Worm (Caenorhabditis elegans): ENCODE data around the gene ZK757.10.
"Not testable (repeated sequence)": the region's sequence is repeated elsewhere in the genome, so short reads cannot be mapped to it uniquely, and the experiment has no call there.

ZK757.10 gene

DNA sequence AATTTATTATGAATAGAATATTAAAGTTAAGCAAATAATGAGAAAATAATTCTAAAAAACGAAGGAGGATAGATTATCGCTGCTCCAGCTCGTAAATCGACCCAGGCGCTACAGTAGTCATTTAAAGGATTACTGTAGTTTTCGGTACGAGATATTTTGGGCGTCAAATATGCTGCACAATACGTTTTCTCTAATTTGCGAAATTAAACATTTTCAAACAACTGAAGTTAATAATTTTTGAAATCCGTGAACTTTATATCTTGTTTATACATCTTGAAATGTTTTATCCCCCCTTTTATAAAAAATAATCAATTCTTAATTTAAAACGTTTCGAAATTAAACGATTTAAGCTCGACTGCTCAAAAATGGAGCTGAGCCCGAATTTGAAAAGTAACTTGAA, 31.0 kb upstream of the ZK757.10 start, which contains the start of gene K11H3.2:
Gene K11H3.2, plus strand, starts transcription at position 301 of the 400 bp plus-strand sequence.
- TF ChIP-seq spr-3 (GFP tag; optimal IDR thresholded peaks at IDR 0.05) (no peak), ceh-28 (tag; optimal IDR thresholded peaks at IDR 0.05) (no peak), Y105C5A.15 (GFP tag; IDR thresholded peaks at IDR 0.05) (no peak), nhr-11 (tag; optimal IDR thresholded peaks at IDR 0.05) (no peak)

DNA sequence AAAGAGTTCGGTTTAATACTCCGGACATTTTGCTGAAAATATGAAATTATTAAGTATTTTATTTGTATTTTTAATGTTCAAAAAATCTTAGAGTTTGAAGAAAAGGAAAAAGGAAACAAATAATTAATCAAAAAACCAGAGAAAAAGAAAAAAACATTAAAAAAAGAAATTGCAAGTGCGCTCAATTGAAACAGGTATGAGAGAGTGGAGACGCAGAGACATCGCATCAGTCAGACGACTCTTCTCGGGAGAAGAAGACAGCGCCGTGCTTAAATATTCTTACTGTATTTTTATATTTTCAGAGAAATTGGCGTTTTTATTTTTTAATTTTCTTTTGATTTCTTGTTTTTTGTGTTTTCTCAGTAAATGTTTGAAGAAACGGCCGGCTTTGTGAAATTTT, 29.0 kb upstream of the ZK757.10 start, which contains the start of gene mrpl-36:
Gene mrpl-36, minus strand, starts transcription at position 34 of the 400 bp plus-strand sequence.
- TF ChIP-seq F26F4.8 (GFP tag; conservative IDR thresholded peaks at IDR 0.05) (no peak), lsy-2 (tag; optimal IDR thresholded peaks at IDR 0.05) (peak in 1 of 2 experiments; percentile 74), hlh-30 (tag; optimal IDR thresholded peaks at IDR 0.05; ENCODE audit: insufficient read depth) (peak; percentile 36), daf-12 (tag; optimal IDR thresholded peaks at IDR 0.05) (no peak), dve-1 (tag; optimal IDR thresholded peaks at IDR 0.05; ENCODE audit: insufficient read depth) (peak; percentile 33), dmd-6 (GFP tag; IDR thresholded peaks at IDR 0.05) (peak; percentile 19; the same call in 1 of the 2 replicates), lin-38 (GFP tag; IDR thresholded peaks at IDR 0.05) (peak; percentile 86)

DNA sequence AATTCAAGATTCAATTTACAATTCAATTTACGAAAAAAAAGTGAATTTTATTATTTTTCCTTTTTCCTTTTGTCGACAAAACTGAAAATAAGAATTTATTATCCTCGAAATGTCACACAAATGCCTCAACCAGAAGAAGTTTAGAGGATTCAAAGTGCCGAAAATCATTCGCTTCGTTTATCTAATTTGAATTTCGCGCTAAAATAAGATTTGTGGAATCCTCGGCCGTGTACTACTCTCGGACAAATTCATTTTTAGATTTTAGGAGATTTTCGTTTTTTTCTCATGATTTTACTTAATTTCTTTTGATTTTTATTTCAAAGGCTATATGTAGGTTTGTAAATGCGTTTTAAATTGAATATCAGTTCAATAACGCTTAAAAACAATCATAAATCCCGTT, 28.4 kb upstream of the ZK757.10 start:
- TF ChIP-seq mes-2 (tag; optimal IDR thresholded peaks at IDR 0.05; ENCODE audit: poor library complexity, severe bottlenecking), result peak; percentile 38
- no peak for TF ChIP-seq nhr-42 (GFP tag; IDR thresholded peaks at IDR 0.05)
- no peak for TF ChIP-seq saeg-2 (GFP tag; IDR thresholded peaks at IDR 0.05)
- TF ChIP-seq lin-39 (tag; optimal IDR thresholded peaks at IDR 0.05), result no peak
- TF ChIP-seq madf-5 (GFP tag; IDR thresholded peaks at IDR 0.05), result no peak
- no peak for TF ChIP-seq unc-130 (GFP tag; optimal IDR thresholded peaks at IDR 0.05)
- no peak for TF ChIP-seq F10B5.3 (tag; optimal IDR thresholded peaks at IDR 0.05)
- no peak for TF ChIP-seq fos-1 (tag; optimal IDR thresholded peaks at IDR 0.05)
- no peak for TF ChIP-seq zip-2 (tag; optimal IDR thresholded peaks at IDR 0.05)
- no peak for TF ChIP-seq aha-1 (tag)
- TF ChIP-seq duxl-1 (tag; optimal IDR thresholded peaks at IDR 0.05; ENCODE audit: poor library complexity), result no peak
- TF ChIP-seq spr-3 (GFP tag; optimal IDR thresholded peaks at IDR 0.05), result no peak
- peak; percentile 43 for TF ChIP-seq dpl-1 (GFP tag; optimal IDR thresholded peaks at IDR 0.05)
- TF ChIP-seq zip-11 (GFP tag; IDR thresholded peaks at IDR 0.05), result no peak
- TF ChIP-seq F44E2.7 (GFP tag; IDR thresholded peaks at IDR 0.05), result no peak
- no peak for TF ChIP-seq T26A8.4 (GFP tag; IDR thresholded peaks at IDR 0.05)
- no peak for TF ChIP-seq sdz-12 (GFP tag; optimal IDR thresholded peaks at IDR 0.05)

DNA sequence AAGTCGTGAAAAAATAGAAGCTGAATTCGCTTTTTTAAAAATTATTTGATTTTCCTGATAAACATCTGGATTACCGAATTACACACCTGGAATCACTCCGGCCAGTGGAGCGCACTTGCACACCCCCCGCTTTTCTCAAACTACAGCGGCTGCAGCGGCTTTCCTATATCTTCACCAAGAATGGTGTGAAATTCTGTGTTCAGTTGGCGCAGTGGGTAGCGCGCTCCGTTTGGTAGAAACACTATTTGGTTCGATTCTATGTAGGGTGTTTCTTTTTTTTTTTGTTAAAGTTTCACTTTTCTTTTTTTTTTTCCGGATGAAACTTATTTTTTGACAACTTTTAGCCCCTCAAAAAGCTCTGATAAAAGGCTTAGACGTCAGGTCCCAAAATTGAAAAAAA, 27.9 kb upstream of the ZK757.10 start:
- TF ChIP-seq arid-1 (GFP tag; conservative IDR thresholded peaks at IDR 0.05) (peak; percentile 63; the same call in 1 of the 2 replicates), madf-9 (GFP tag; conservative IDR thresholded peaks at IDR 0.05) (0 out of 2 replicates have a peak, but pooled peaks have one; percentile 42), tra-1 (GFP tag; IDR thresholded peaks at IDR 0.05) (0 out of 2 replicates have a peak, but pooled peaks have one; percentile 31), pha-4 (GFP tag; IDR thresholded peaks at IDR 0.05) (peak; percentile 60; the same call in 1 of the 2 replicates), vab-7 (GFP tag; IDR thresholded peaks at IDR 0.05) (peak; percentile 69), madf-5 (GFP tag; IDR thresholded peaks at IDR 0.05) (0 out of 4 replicates have a peak, but pooled peaks of 1 of the 2 experiments have one; percentile 17), hmg-1.1 (GFP tag; IDR thresholded peaks at IDR 0.05) (peak; percentile 51; the same call in 1 of the 2 replicates), ZK337.2 (GFP tag; IDR thresholded peaks at IDR 0.05) (0 out of 2 replicates have a peak, but pooled peaks have one; percentile 48), D1046.2 (GFP tag; IDR thresholded peaks at IDR 0.05) (peak; percentile 59; the same call in 1 of the 2 replicates), Y48G9A.11 (GFP tag; IDR thresholded peaks at IDR 0.05) (peak; percentile 58), lin-38 (GFP tag; IDR thresholded peaks at IDR 0.05) (peak; percentile 86), lim-7 (GFP tag; IDR thresholded peaks at IDR 0.05) (peak; percentile 73), ctbp-1 (GFP tag; IDR thresholded peaks at IDR 0.05) (peak; percentile 34; the same call in 1 of the 2 replicates), dmd-8 (GFP tag; IDR thresholded peaks at IDR 0.05) (peak; percentile 66; the same call in 1 of the 2 replicates), snpc-1.2 (GFP tag; IDR thresholded peaks at IDR 0.05) (peak; percentile 73), mdt-29 (GFP tag; IDR thresholded peaks at IDR 0.05) (peak; percentile 47; the same call in 1 of the 2 replicates), F26F4.8 (GFP tag; conservative IDR thresholded peaks at IDR 0.05) (peak; percentile 54; the same call in 1 of the 2 replicates), lin-1 (GFP tag; IDR thresholded peaks at IDR 0.05) (peak; percentile 28; the same call in 1 of the 2 replicates), F44E2.7 (GFP tag; IDR thresholded peaks at IDR 0.05) (0 out of 2 replicates have a peak, but pooled peaks have one; percentile 20)
- not testable (repeated sequence) for TF ChIP-seq pha-4 (tag; optimal IDR thresholded peaks at IDR 0.05)
